Worm (Caenorhabditis elegans) whole organism, young adult: ENCODE data around the gene col-71.

Experiments used
- F23B12.7 ChIP-seq: sonication (generic microtip); optimal IDR thresholded peaks from 2 replicates; lab custom pipeline; 2017; ENCODE audit warnings: missing genetic modification characterization, mild to moderate bottlenecking, missing compliant biosample characterization, antibody characterized with exemption, moderate library complexity; ENCODE audit not compliant: insufficient read depth
- cebp-1 ChIP-seq, 2 experiments: fragments of 200-800 bp in 1 of 2; sonication (Bioruptor generic) in 1 of 2; sonication (generic microtip) in 1 of 2; IDR thresholded peaks in 1 of 2; optimal IDR thresholded peaks in 1 of 2; 2 replicates each; pipeline versions ENCODE4 v1.3.6 to Lab custom; 2017 to 2022; ENCODE audit warnings: missing compliant biosample characterization in 2 of 2, missing genetic modification characterization in 2 of 2, mild to moderate bottlenecking in 1 of 2, missing genetic modification reagents in 1 of 2, moderate library complexity in 1 of 2
- chd-7 ChIP-seq: sonication (generic microtip); optimal IDR thresholded peaks from 2 replicates; lab custom pipeline; 2016; ENCODE audit warnings: mild to moderate bottlenecking, missing genetic modification characterization, moderate library complexity, missing compliant biosample characterization
- lin-26 ChIP-seq: fragments of 200-800 bp; sonication (Bioruptor generic); IDR thresholded peaks from 2 replicates; pipeline ENCODE4 v1.3.6; 2022; ENCODE audit warnings: missing genetic modification reagents, missing genetic modification characterization, missing compliant biosample characterization
- madf-3 ChIP-seq: fragments of 200-800 bp; sonication (Bioruptor generic); IDR thresholded peaks from 2 replicates; pipeline ENCODE4 v1.3.6; 2022; ENCODE audit warnings: missing genetic modification reagents, missing genetic modification characterization, missing compliant biosample characterization
- mcd-1 ChIP-seq: fragments of 200-800 bp; sonication (Bioruptor generic); IDR thresholded peaks from 2 replicates; pipeline ENCODE4 v1.3.6; 2022; ENCODE audit warnings: missing genetic modification reagents, missing genetic modification characterization, missing compliant biosample characterization
- pha-4 ChIP-seq: fragments of 150-350 bp; sonication (generic microtip); optimal IDR thresholded peaks from 2 replicates; lab custom pipeline; 2014; ENCODE audit warnings: missing biosample characterization, missing genetic modification reagents, missing genetic modification characterization
- sea-2 ChIP-seq: fragments of 200-800 bp; sonication (Bioruptor generic); IDR thresholded peaks from 2 replicates; pipeline ENCODE4 v1.3.6; 2022; ENCODE audit warnings: missing genetic modification characterization, missing compliant biosample characterization
- tbx-9 ChIP-seq: sonication (generic microtip); optimal IDR thresholded peaks from 2 replicates; lab custom pipeline; 2016; ENCODE audit warnings: borderline replicate concordance, missing genetic modification characterization, inconsistent platforms, missing compliant biosample characterization

DNA sequence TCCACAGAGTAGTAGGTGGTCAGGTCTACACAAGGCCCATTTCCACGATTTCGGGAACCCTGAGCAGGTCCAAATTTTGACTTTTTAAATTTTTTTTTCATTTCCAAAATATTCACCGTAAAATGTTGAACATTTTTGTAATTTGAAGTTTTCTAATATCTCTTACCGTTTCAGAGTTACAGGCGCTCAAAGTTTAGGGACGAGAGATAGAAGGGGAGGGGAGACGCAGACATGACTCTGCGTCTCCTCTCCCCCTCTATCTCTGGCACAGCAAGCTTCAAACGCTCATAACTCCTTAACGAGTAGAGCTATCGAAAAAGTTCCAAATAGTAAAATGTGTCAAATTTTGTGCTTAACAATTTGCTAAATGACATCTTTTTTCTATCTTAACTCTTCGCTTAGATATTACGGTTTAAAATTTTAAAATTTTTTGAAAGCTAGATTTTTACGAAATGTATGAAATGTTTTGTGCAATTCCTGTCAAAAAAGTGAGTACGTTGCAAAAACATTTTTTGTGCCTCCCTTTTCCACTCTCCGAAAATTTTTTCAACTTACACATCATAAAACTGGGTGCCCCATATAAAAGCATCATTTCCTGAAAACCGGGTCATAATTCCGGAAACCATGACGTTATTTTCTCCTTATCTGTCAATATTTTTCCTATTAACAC lies 13.1 kb upstream of the col-71 start, which contains the start of the genes Y49F6B.14 and clec-125:
- TF ChIP-seq madf-3 (no peak), cebp-1 (GFP tag; IDR thresholded peaks at IDR 0.05; lab: Robert Waterston, UW) (no peak), cebp-1 (tag; optimal IDR thresholded peaks at IDR 0.05; lab: Kevin White, UChicago) (no peak), pha-4 (tag; lab: Kevin White, UChicago) (no peak), sea-2 (no peak), chd-7 (tag; lab: Kevin White, UChicago) (no peak), mcd-1 (GFP tag; lab: Robert Waterston, UW) (no peak), F23B12.7 (no peak), tbx-9 (tag; lab: Kevin White, UChicago) (no peak), lin-26 (GFP tag; lab: Robert Waterston, UW) (no peak)
